Worm (Caenorhabditis elegans): ENCODE data around the gene enee-1.

DNA sequence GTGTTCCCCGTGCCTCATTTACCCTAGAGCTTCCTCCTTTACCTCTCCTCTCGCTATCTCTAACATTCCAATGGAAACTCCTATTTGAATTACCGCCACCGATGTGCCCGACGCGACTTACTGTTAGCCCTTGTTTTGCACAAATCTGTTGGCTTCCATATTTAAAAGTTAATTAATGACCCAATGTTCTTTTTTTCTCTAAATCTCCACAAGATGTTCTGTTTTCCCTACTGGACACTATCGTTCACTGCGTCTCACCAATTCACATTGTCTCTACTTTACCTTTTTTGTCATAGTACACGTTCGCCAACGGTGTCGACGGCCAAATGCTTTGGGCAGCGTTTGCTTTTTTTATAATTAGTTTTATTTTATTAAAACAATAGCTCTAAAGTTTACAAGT, 23.9 kb upstream of the enee-1 start:
- TF ChIP-seq him-1 (tag; optimal IDR thresholded peaks at IDR 0.05) (no peak), W03F9.2 (tag; optimal IDR thresholded peaks at IDR 0.05) (no peak), dao-5 (tag; optimal IDR thresholded peaks at IDR 0.05) (no peak)

Data from whole organism, L4/young adult.